Fruit fly (Drosophila melanogaster): Measurements from ENCODE around the gene CG43254.

CG43254 gene

dm6 chr3R:7719990-7720389, 19.4 kb downstream of the CG43254 start:
- no peak for TF ChIP-seq CG11617 (GFP tag; optimal IDR thresholded peaks at IDR 0.05)
- no peak for TF ChIP-seq CG1620 (GFP tag; optimal IDR thresholded peaks at IDR 0.05)
- no peak for TF ChIP-seq CG33017 (tag; optimal IDR thresholded peaks at IDR 0.05)
- TF ChIP-seq CG12768 (GFP tag; optimal IDR thresholded peaks at IDR 0.05) = no peak
- TF ChIP-seq cnc (optimal IDR thresholded peaks at IDR 0.05) = no peak
- TF ChIP-seq bab1 (GFP tag; optimal IDR thresholded peaks at IDR 0.05) = no peak
- no peak for TF ChIP-seq CG5204 (GFP tag; optimal IDR thresholded peaks at IDR 0.05)
- no peak for TF ChIP-seq Crg-1 (GFP tag; optimal IDR thresholded peaks at IDR 0.05)
- no peak for TF ChIP-seq kay (GFP tag; ENCODE audit: borderline replicate concordance)
- no peak for TF ChIP-seq CG7045 (GFP tag; optimal IDR thresholded peaks at IDR 0.05)
- TF ChIP-seq CG14711 (tag; optimal IDR thresholded peaks at IDR 0.05) = no peak
- TF ChIP-seq Mnt (GFP tag; optimal IDR thresholded peaks at IDR 0.05) = no peak

All from whole organism, adult.